Fruit fly (Drosophila melanogaster) whole organism, embryonic: ENCODE results near the gene alpha-Est3.

ENCODE experiments used
- CG10147 ChIP-seq: fragments of 200-800 bp; sonication (Bioruptor generic); optimal IDR thresholded peaks from 2 replicates; lab custom pipeline; 2019; ENCODE audit warnings: missing biosample characterization, mild to moderate bottlenecking, missing genetic modification characterization, moderate library complexity
- CG10321 ChIP-seq: fragments of 200-800 bp; sonication (Bioruptor generic); IDR thresholded peaks from 2 replicates; pipeline ENCODE4 v1.3.6; 2022; ENCODE audit warnings: missing biosample characterization, missing genetic modification characterization
- CG13123 ChIP-seq: fragments of 200-800 bp; sonication (Bioruptor generic); optimal IDR thresholded peaks from 2 replicates; lab custom pipeline; 2016; ENCODE audit warnings: missing biosample characterization, missing genetic modification characterization
- CG16815 ChIP-seq: fragments of 200-800 bp; sonication (Bioruptor generic); optimal IDR thresholded peaks from 3 replicates; lab custom pipeline; 2017; ENCODE audit warnings: missing biosample characterization, mild to moderate bottlenecking, missing genetic modification characterization
- CG17361 ChIP-seq: fragments of 200-800 bp; sonication (Bioruptor generic); IDR thresholded peaks from 3 replicates; pipeline ENCODE4 v1.3.6; 2022; ENCODE audit warnings: missing biosample characterization, missing genetic modification characterization
- CG18476 ChIP-seq: fragments of 200-800 bp; sonication (Bioruptor generic); optimal IDR thresholded peaks from 2 replicates; lab custom pipeline; 2016; ENCODE audit warnings: missing biosample characterization, mild to moderate bottlenecking, missing genetic modification characterization
- CG2202 ChIP-seq: fragments of 200-800 bp; sonication (Bioruptor generic); optimal IDR thresholded peaks from 2 replicates; lab custom pipeline; 2018; ENCODE audit warnings: missing biosample characterization, mild to moderate bottlenecking, missing genetic modification characterization
- CG33557 ChIP-seq: fragments of 200-800 bp; sonication (Bioruptor generic); optimal IDR thresholded peaks from 2 replicates; lab custom pipeline; 2019; ENCODE audit warnings: missing biosample characterization, mild to moderate bottlenecking, missing genetic modification characterization, moderate library complexity
- CG4730 ChIP-seq: fragments of 200-800 bp; sonication (Bioruptor generic); IDR thresholded peaks from 2 replicates; pipeline ENCODE4 v1.3.6; 2022; ENCODE audit warnings: missing biosample characterization, missing genetic modification characterization
- CG5245 ChIP-seq: fragments of 200-800 bp; sonication (Bioruptor generic); optimal IDR thresholded peaks from 3 replicates; lab custom pipeline; 2016; ENCODE audit warnings: missing biosample characterization, missing genetic modification characterization
- CG6854 ChIP-seq: fragments of 200-800 bp; sonication (Bioruptor generic); optimal IDR thresholded peaks from 3 replicates; lab custom pipeline; 2017; ENCODE audit warnings: missing biosample characterization, mild to moderate bottlenecking, missing genetic modification characterization
- CG8765 ChIP-seq: fragments of 200-800 bp; sonication (Bioruptor generic); IDR thresholded peaks from 2 replicates; pipeline ENCODE4 v1.3.6; 2022; ENCODE audit warnings: missing biosample characterization, missing genetic modification characterization
- CG9727 ChIP-seq: fragments of 200-800 bp; sonication (Bioruptor generic); optimal IDR thresholded peaks from 3 replicates; lab custom pipeline; 2017; ENCODE audit warnings: missing biosample characterization, mild to moderate bottlenecking, missing genetic modification characterization
- CG9797 ChIP-seq: fragments of 200-800 bp; sonication (Bioruptor generic); optimal IDR thresholded peaks from 3 replicates; lab custom pipeline; 2018; ENCODE audit warnings: missing biosample characterization, mild to moderate bottlenecking, missing genetic modification characterization
- Dbx ChIP-seq: fragments of 200-800 bp; sonication (Bioruptor generic); IDR thresholded peaks from 3 replicates; pipeline ENCODE4 v1.3.6; 2022; ENCODE audit warnings: missing biosample characterization, missing genetic modification characterization
- Doc3 ChIP-seq: fragments of 200-800 bp; sonication (Bioruptor generic); IDR thresholded peaks from 3 replicates; pipeline ENCODE4 v1.3.6; 2022; ENCODE audit warnings: missing biosample characterization, missing genetic modification characterization; ENCODE audit not compliant: partially characterized antibody
- Eip74EF ChIP-seq, 2 experiments: fragments of 200-800 bp in 1 of 2; fragments of >200 bp in 1 of 2; sonication (Bioruptor generic) in 1 of 2; optimal IDR thresholded peaks; 2 replicates each; lab custom pipeline; 2017 to 2019; ENCODE audit warnings: missing biosample characterization in 2 of 2, missing genetic modification characterization in 2 of 2, mild to moderate bottlenecking in 1 of 2, moderate library complexity in 1 of 2
- Lhr ChIP-seq: fragments of 200-800 bp; sonication (Bioruptor generic); optimal IDR thresholded peaks from 3 replicates; lab custom pipeline; 2017; ENCODE audit warnings: mild to moderate bottlenecking, missing biosample characterization, missing genetic modification reagents, missing genetic modification characterization
- Meics ChIP-seq: fragments of 200-800 bp; sonication (Bioruptor generic); optimal IDR thresholded peaks from 2 replicates; lab custom pipeline; 2017; ENCODE audit warnings: missing biosample characterization, mild to moderate bottlenecking, missing genetic modification characterization
- NFAT ChIP-seq: fragments of 200-800 bp; sonication (Bioruptor generic); IDR thresholded peaks from 2 replicates; pipeline ENCODE4 v1.3.6; 2022; ENCODE audit warnings: missing biosample characterization, missing genetic modification characterization
- Scr ChIP-seq: fragments of 200-800 bp; sonication (Bioruptor generic); IDR thresholded peaks from 2 replicates; pipeline ENCODE4 v1.3.6; 2022; ENCODE audit warnings: missing biosample characterization, missing genetic modification characterization; ENCODE audit not compliant: partially characterized antibody
- Sin3A ChIP-seq: fragments of >200 bp; optimal IDR thresholded peaks from 2 replicates; lab custom pipeline; 2018
- Xbp1 ChIP-seq: fragments of 200-800 bp; sonication (Bioruptor generic); optimal IDR thresholded peaks from 3 replicates; lab custom pipeline; 2016; ENCODE audit warnings: missing biosample characterization, mild to moderate bottlenecking, missing genetic modification characterization
- YL-1 ChIP-seq: fragments of 200-800 bp; sonication (Bioruptor generic); optimal IDR thresholded peaks from 3 replicates; lab custom pipeline; 2017; ENCODE audit warnings: missing biosample characterization, mild to moderate bottlenecking, missing genetic modification characterization
- ato ChIP-seq: fragments of 200-800 bp; sonication (Bioruptor generic); IDR thresholded peaks from 2 replicates; pipeline ENCODE4 v1.3.6; 2022; ENCODE audit warnings: missing biosample characterization, missing genetic modification characterization; ENCODE audit not compliant: partially characterized antibody
- az2 ChIP-seq: fragments of 200-800 bp; sonication (Bioruptor generic); optimal IDR thresholded peaks from 3 replicates; lab custom pipeline; 2016; ENCODE audit warnings: missing biosample characterization, missing genetic modification characterization
- bab2 ChIP-seq: fragments of 200-800 bp; sonication (Bioruptor generic); optimal IDR thresholded peaks from 2 replicates; lab custom pipeline; 2016; ENCODE audit warnings: missing biosample characterization, missing genetic modification characterization
- caup ChIP-seq: fragments of 200-800 bp; sonication (Bioruptor generic); optimal IDR thresholded peaks from 3 replicates; lab custom pipeline; 2017; ENCODE audit warnings: missing biosample characterization, mild to moderate bottlenecking, missing genetic modification characterization, moderate library complexity; ENCODE audit not compliant: severe bottlenecking
- crc ChIP-seq: fragments of 200-800 bp; sonication (Bioruptor generic); optimal IDR thresholded peaks from 2 replicates; lab custom pipeline; 2016; ENCODE audit warnings: missing biosample characterization, missing genetic modification characterization
- dati ChIP-seq: fragments of 200-800 bp; sonication (Bioruptor generic); IDR thresholded peaks from 2 replicates; pipeline ENCODE4 v1.3.6; 2022; ENCODE audit warnings: missing biosample characterization, missing genetic modification characterization
- emc ChIP-seq: fragments of 200-800 bp; sonication (Bioruptor generic); optimal IDR thresholded peaks from 2 replicates; lab custom pipeline; 2016; ENCODE audit warnings: missing biosample characterization, missing genetic modification characterization
- ftz-f1 ChIP-seq: fragments of 200-800 bp; sonication (Bioruptor generic); optimal IDR thresholded peaks from 2 replicates; lab custom pipeline; 2016; ENCODE audit warnings: missing biosample characterization, missing genetic modification characterization
- ham ChIP-seq: fragments of 200-800 bp; sonication (Bioruptor generic); IDR thresholded peaks from 2 replicates; pipeline ENCODE4 v1.3.6; 2022; ENCODE audit warnings: missing biosample characterization, missing genetic modification characterization
- hbn ChIP-seq: fragments of 200-800 bp; sonication (Bioruptor generic); IDR thresholded peaks from 2 replicates; pipeline ENCODE4 v1.3.6; 2022; ENCODE audit warnings: missing biosample characterization, missing genetic modification characterization; ENCODE audit not compliant: partially characterized antibody
- jigr1 ChIP-seq: fragments of 200-800 bp; sonication (Bioruptor generic); IDR thresholded peaks from 3 replicates; pipeline ENCODE4 v1.3.6; 2022; ENCODE audit warnings: missing biosample characterization, missing genetic modification characterization
- kni ChIP-seq: fragments of 200-800 bp; sonication (Bioruptor generic); optimal IDR thresholded peaks from 3 replicates; lab custom pipeline; 2017; ENCODE audit warnings: mild to moderate bottlenecking, missing biosample characterization, missing genetic modification reagents, missing genetic modification characterization
- p53 ChIP-seq: fragments of 200-800 bp; sonication (Bioruptor generic); optimal IDR thresholded peaks from 2 replicates; lab custom pipeline; 2016; ENCODE audit warnings: missing biosample characterization, missing genetic modification characterization
- pan ChIP-seq, 4 experiments: fragments of >200 bp in 3 of 4; fragments of 200-800 bp in 1 of 4; sonication (Bioruptor generic) in 1 of 4; optimal IDR thresholded peaks in 3 of 4; IDR thresholded peaks in 1 of 4; 2 replicates each; pipeline versions ENCODE4 v1.3.6 to Lab custom; 2017 to 2022; ENCODE audit warnings: missing biosample characterization in 2 of 4, missing genetic modification characterization in 2 of 4, mixed read lengths in 1 of 4
- phol ChIP-seq: fragments of 200-800 bp; sonication (Bioruptor generic); optimal IDR thresholded peaks from 3 replicates; lab custom pipeline; 2018; ENCODE audit warnings: missing biosample characterization, mild to moderate bottlenecking, missing genetic modification characterization, moderate library complexity
- pnt ChIP-seq: fragments of 200-800 bp; sonication (Bioruptor generic); optimal IDR thresholded peaks from 3 replicates; lab custom pipeline; 2016; ENCODE audit warnings: missing biosample characterization, missing genetic modification characterization
- pzg ChIP-seq: fragments of 200-800 bp; sonication (Bioruptor generic); optimal IDR thresholded peaks from 3 replicates; lab custom pipeline; 2018; ENCODE audit warnings: missing biosample characterization, mild to moderate bottlenecking, missing genetic modification characterization, moderate library complexity
- run ChIP-seq: fragments of 200-800 bp; sonication (Bioruptor generic); optimal IDR thresholded peaks from 3 replicates; lab custom pipeline; 2018; ENCODE audit warnings: missing biosample characterization, mild to moderate bottlenecking, missing genetic modification characterization
- scrt ChIP-seq: fragments of 200-800 bp; sonication (Bioruptor generic); optimal IDR thresholded peaks from 2 replicates; lab custom pipeline; 2018; ENCODE audit warnings: missing biosample characterization, mild to moderate bottlenecking, missing genetic modification characterization, moderate library complexity
- sna ChIP-seq: fragments of 200-800 bp; sonication (Bioruptor generic); IDR thresholded peaks from 2 replicates; pipeline ENCODE4 v1.3.6; 2022; ENCODE audit warnings: missing biosample characterization, missing genetic modification characterization; ENCODE audit not compliant: partially characterized antibody
- sug ChIP-seq: fragments of 200-800 bp; optimal IDR thresholded peaks from 2 replicates; lab custom pipeline; 2019; ENCODE audit warnings: missing biosample characterization, mild to moderate bottlenecking, missing genetic modification characterization, moderate library complexity
- toy ChIP-seq: fragments of 200-800 bp; sonication (Bioruptor generic); IDR thresholded peaks from 2 replicates; pipeline ENCODE4 v1.3.6; 2022; ENCODE audit warnings: missing biosample characterization, missing genetic modification characterization
- tup ChIP-seq: fragments of 200-800 bp; sonication (Bioruptor generic); optimal IDR thresholded peaks from 2 replicates; lab custom pipeline; 2016; ENCODE audit warnings: missing biosample characterization, mild to moderate bottlenecking, missing genetic modification characterization, moderate library complexity
- vvl ChIP-seq: fragments of 200-800 bp; sonication (Bioruptor generic); IDR thresholded peaks from 2 replicates; pipeline ENCODE4 v1.3.6; 2022; ENCODE audit warnings: missing biosample characterization, missing genetic modification characterization
- wek ChIP-seq: fragments of 200-800 bp; sonication (Bioruptor generic); optimal IDR thresholded peaks from 3 replicates; lab custom pipeline; 2018; ENCODE audit warnings: missing biosample characterization, mild to moderate bottlenecking, missing genetic modification characterization, moderate library complexity
- wor ChIP-seq: fragments of 200-800 bp; sonication (Bioruptor generic); IDR thresholded peaks from 2 replicates; pipeline ENCODE4 v1.3.6; 2022; ENCODE audit warnings: missing biosample characterization, missing genetic modification characterization

alpha-Est3 gene

DNA sequence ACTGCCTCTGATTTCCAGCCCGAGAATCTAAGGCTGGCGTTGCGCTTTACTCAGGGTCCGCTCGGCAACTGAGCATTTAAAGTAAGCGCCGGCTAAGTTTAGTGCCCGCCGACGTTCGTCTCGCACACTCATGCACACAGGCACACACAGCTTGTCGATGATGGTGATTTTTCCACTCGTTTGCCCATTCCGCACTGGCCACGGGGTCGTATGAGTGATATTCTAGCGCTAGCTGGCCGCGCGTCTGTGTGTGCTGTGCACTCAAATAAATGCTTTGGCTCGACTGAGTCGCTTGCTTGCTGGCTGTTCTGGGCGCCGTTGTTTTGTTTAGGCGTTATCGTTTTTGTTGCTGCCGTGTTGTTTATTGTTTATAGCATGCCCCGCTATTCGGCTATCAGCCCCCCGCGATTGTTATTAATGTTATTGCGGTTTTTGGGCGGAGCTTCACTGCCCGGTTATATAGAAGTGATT, 25.8 kb downstream of the alpha-Est3 start, which contains the start of gene alpha-Est8 (continued):
- TF ChIP-seq CG5245 (GFP tag; lab: Kevin White, UChicago) (no peak), scrt (GFP tag; lab: Kevin White, UChicago) (peak; percentile 1), CG4730 (GFP tag; lab: Robert Waterston, UW) (no peak), YL-1 (GFP tag; lab: Kevin White, UChicago) (no peak), bab2 (no peak), tup (no peak), sna (GFP tag; lab: Robert Waterston, UW) (0 out of 2 replicates have a peak, but pooled peaks have one; percentile 22), CG10321 (GFP tag; lab: Robert Waterston, UW) (no peak), emc (GFP tag; lab: Kevin White, UChicago) (no peak), Doc3 (GFP tag; lab: Robert Waterston, UW) (no peak), toy (GFP tag; lab: Robert Waterston, UW) (no peak), crc (GFP tag; lab: Kevin White, UChicago) (no peak), phol (no peak), dati (GFP tag; lab: Robert Waterston, UW) (no peak), p53 (GFP tag; lab: Kevin White, UChicago) (no peak), CG8765 (GFP tag; lab: Robert Waterston, UW) (no peak), NFAT (GFP tag; lab: Robert Waterston, UW) (no peak), Xbp1 (no peak), CG6854 (GFP tag; lab: Kevin White, UChicago) (peak; percentile 2), pnt (GFP tag; lab: Kevin White, UChicago) (no peak), pan (optimal IDR thresholded peaks at IDR 0.05; lab: Kevin White, UChicago) (no peak), pan (GFP tag; optimal IDR thresholded peaks at IDR 0.05 in 1 of 2, IDR thresholded peaks at IDR 0.05 in 1 of 2) (no peak), CG9727 (GFP tag; lab: Kevin White, UChicago) (no peak), Sin3A (lab: Kevin White, UChicago) (no peak), CG13123 (no peak), CG10147 (GFP tag; lab: Kevin White, UChicago) (no peak), sug (tag; lab: Kevin White, UChicago) (peak; percentile 100), Lhr (GFP tag; lab: Kevin White, UChicago) (no peak), hbn (GFP tag; lab: Robert Waterston, UW) (no peak), Scr (GFP tag; lab: Robert Waterston, UW) (no peak), CG16815 (GFP tag; lab: Kevin White, UChicago) (no peak), Eip74EF (GFP tag; optimal IDR thresholded peaks at IDR 0.05; lab: Kevin White, UChicago) (no peak), caup (GFP tag; lab: Kevin White, UChicago) (no peak), pzg (GFP tag; lab: Kevin White, UChicago) (no peak), CG33557 (no peak), vvl (GFP tag; lab: Robert Waterston, UW) (no peak), CG17361 (GFP tag; lab: Robert Waterston, UW) (no peak), CG9797 (GFP tag; lab: Kevin White, UChicago) (no peak), az2 (GFP tag; lab: Kevin White, UChicago) (no peak), wor (no peak), kni (no peak), CG2202 (tag; lab: Kevin White, UChicago) (no peak), wek (GFP tag; lab: Kevin White, UChicago) (no peak), run (tag; lab: Kevin White, UChicago) (peak; percentile 56), Meics (GFP tag; lab: Kevin White, UChicago) (peak; percentile 3), jigr1 (GFP tag; lab: Robert Waterston, UW) (no peak), ftz-f1 (GFP tag; lab: Kevin White, UChicago) (peak; percentile 13), ato (GFP tag; lab: Robert Waterston, UW) (no peak), ham (no peak), CG18476 (GFP tag; lab: Kevin White, UChicago) (no peak), Dbx (GFP tag; lab: Robert Waterston, UW) (0 out of 3 replicates have a peak, but pooled peaks have one; percentile 30)
